Fruit fly (Drosophila melanogaster): ENCODE measurements around the gene CG13005.

DNA sequence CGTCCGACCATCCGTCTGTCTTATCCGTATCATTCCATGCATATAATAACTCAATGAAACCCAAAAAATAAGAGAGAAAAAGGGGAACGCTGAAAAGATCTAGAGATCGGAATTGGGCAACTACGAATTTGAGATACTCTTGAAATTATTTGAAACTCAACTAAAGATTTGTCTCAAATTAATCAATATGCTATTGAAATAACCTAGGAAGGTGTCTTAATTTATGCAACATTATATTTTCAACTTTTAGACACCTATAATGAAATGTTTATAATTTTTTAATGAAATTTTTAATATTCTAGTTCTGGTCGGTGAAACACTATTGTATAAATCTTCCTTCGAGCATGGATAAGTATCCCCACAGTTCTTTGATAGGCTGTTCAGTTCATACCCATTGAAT, 42.9 kb upstream of the CG13005 start:
- TF ChIP-seq Atf-2 (GFP tag; optimal IDR thresholded peaks at IDR 0.05) (no peak), CG32767 (GFP tag; IDR thresholded peaks at IDR 0.05) (no peak), H2.0 (GFP tag; IDR thresholded peaks at IDR 0.05) (no peak), ara (GFP tag; IDR thresholded peaks at IDR 0.05) (no peak), Adf1 (GFP tag; IDR thresholded peaks at IDR 0.05) (no peak), ac (GFP tag; optimal IDR thresholded peaks at IDR 0.05) (no peak), chm (GFP tag; IDR thresholded peaks at IDR 0.05) (no peak)

Data from whole organism, embryonic.